Worm (Caenorhabditis elegans) whole organism, L3 larva: ENCODE measurements around the gene ckb-3.

Source experiments
- R02D3.7 ChIP-seq: fragments of 150-350 bp; optimal IDR thresholded peaks from 2 replicates; lab custom pipeline; 2014; ENCODE audit warnings: missing biosample characterization, missing genetic modification characterization
- ama-1 ChIP-seq: fragments of 150-350 bp; optimal IDR thresholded peaks from 2 replicates; lab custom pipeline; 2018
- ceh-16 ChIP-seq: sonication (generic microtip); optimal IDR thresholded peaks from 2 replicates; lab custom pipeline; 2017; ENCODE audit warnings: missing biosample characterization, missing genetic modification characterization
- ceh-28 ChIP-seq: fragments of 150-350 bp; optimal IDR thresholded peaks from 2 replicates; lab custom pipeline; 2014; ENCODE audit warnings: missing biosample characterization, missing genetic modification reagents, missing genetic modification characterization
- ceh-82 ChIP-seq: fragments of 150-350 bp; optimal IDR thresholded peaks from 2 replicates; lab custom pipeline; 2014; ENCODE audit warnings: missing biosample characterization, missing genetic modification characterization
- ceh-9 ChIP-seq: sonication (generic microtip); optimal IDR thresholded peaks from 2 replicates; lab custom pipeline; 2018; ENCODE audit warnings: missing biosample characterization, missing genetic modification characterization
- daf-12 ChIP-seq: fragments of 150-350 bp; optimal IDR thresholded peaks from 2 replicates; lab custom pipeline; 2014; ENCODE audit warnings: missing biosample characterization, missing genetic modification reagents, missing genetic modification characterization
- elt-2 ChIP-seq: sonication (generic microtip); optimal IDR thresholded peaks from 2 replicates; lab custom pipeline; 2016; ENCODE audit warnings: missing genetic modification reagents, mild to moderate bottlenecking, missing genetic modification characterization, missing compliant biosample characterization
- elt-3 ChIP-seq, 3 experiments: fragments of 150-350 bp in 1 of 3; sonication (generic microtip) in 2 of 3; optimal IDR thresholded peaks; 2 replicates in 2 of 3; 4 replicates in 1 of 3; lab custom pipeline; 2014 to 2017; ENCODE audit warnings: missing biosample characterization in 3 of 3, missing genetic modification characterization in 3 of 3
- hmg-11 ChIP-seq: sonication (generic microtip); optimal IDR thresholded peaks from 2 replicates; lab custom pipeline; 2016; ENCODE audit warnings: missing genetic modification characterization, missing compliant biosample characterization
- jun-1 ChIP-seq: fragments of 150-350 bp; optimal IDR thresholded peaks from 2 replicates; lab custom pipeline; 2014; ENCODE audit warnings: missing biosample characterization, missing genetic modification reagents, missing genetic modification characterization
- lin-15B ChIP-seq: fragments of 150-350 bp; optimal IDR thresholded peaks from 2 replicates; lab custom pipeline; 2014; ENCODE audit warnings: missing biosample characterization, missing genetic modification characterization
- lin-39 ChIP-seq: fragments of 150-350 bp; optimal IDR thresholded peaks from 2 replicates; lab custom pipeline; 2018; ENCODE audit warnings: missing biosample characterization, missing genetic modification reagents, missing genetic modification characterization
- lsy-12 ChIP-seq: sonication (generic microtip); optimal IDR thresholded peaks from 2 replicates; lab custom pipeline; 2016; ENCODE audit warnings: mild to moderate bottlenecking, missing genetic modification characterization, missing compliant biosample characterization
- mdl-1 ChIP-seq: fragments of 150-350 bp; optimal IDR thresholded peaks from 2 replicates; lab custom pipeline; 2014; ENCODE audit warnings: missing biosample characterization, missing genetic modification characterization
- mml-1 ChIP-seq: fragments of 150-350 bp; sonication (generic microtip); optimal IDR thresholded peaks from 3 replicates; lab custom pipeline; 2014; ENCODE audit warnings: missing biosample characterization, missing genetic modification characterization
- nfya-1 ChIP-seq: sonication (generic microtip); optimal IDR thresholded peaks from 2 replicates; lab custom pipeline; 2017; ENCODE audit warnings: missing genetic modification characterization, mild to moderate bottlenecking, missing compliant biosample characterization, antibody characterized with exemption, moderate library complexity; ENCODE audit not compliant: insufficient read depth
- nhr-11 ChIP-seq: fragments of 150-350 bp; optimal IDR thresholded peaks from 2 replicates; lab custom pipeline; 2014; ENCODE audit warnings: missing biosample characterization, missing genetic modification characterization
- nhr-12 ChIP-seq: fragments of 150-350 bp; optimal IDR thresholded peaks from 2 replicates; lab custom pipeline; 2014; ENCODE audit warnings: missing biosample characterization, missing genetic modification characterization
- nhr-23 ChIP-seq: fragments of 150-350 bp; optimal IDR thresholded peaks from 2 replicates; lab custom pipeline; 2014; ENCODE audit warnings: missing biosample characterization, missing genetic modification reagents, missing genetic modification characterization
- nhr-25 ChIP-seq: sonication (generic microtip); optimal IDR thresholded peaks from 2 replicates; lab custom pipeline; 2017; ENCODE audit warnings: missing biosample characterization, missing genetic modification characterization
- nhr-28 ChIP-seq: fragments of 150-350 bp; optimal IDR thresholded peaks from 2 replicates; lab custom pipeline; 2014; ENCODE audit warnings: missing biosample characterization, missing genetic modification characterization
- nhr-43 ChIP-seq: sonication (generic microtip); optimal IDR thresholded peaks from 2 replicates; lab custom pipeline; 2016; ENCODE audit warnings: mild to moderate bottlenecking, missing genetic modification characterization, missing compliant biosample characterization; ENCODE audit not compliant: poor library complexity, severe bottlenecking
- nhr-76 ChIP-seq: fragments of 150-350 bp; sonication (generic microtip); optimal IDR thresholded peaks from 5 replicates; lab custom pipeline; 2014; ENCODE audit warnings: missing biosample characterization, missing genetic modification characterization
- nhr-77 ChIP-seq: fragments of 150-350 bp; optimal IDR thresholded peaks from 2 replicates; lab custom pipeline; 2014; ENCODE audit warnings: missing biosample characterization, missing genetic modification characterization
- pha-4 ChIP-seq: fragments of 150-350 bp; optimal IDR thresholded peaks from 2 replicates; lab custom pipeline; 2014; ENCODE audit warnings: missing biosample characterization, missing genetic modification reagents, missing genetic modification characterization
- pqm-1 ChIP-seq: fragments of 150-350 bp; optimal IDR thresholded peaks from 2 replicates; lab custom pipeline; 2017; ENCODE audit warnings: missing biosample characterization, missing genetic modification characterization, inconsistent platforms
- sea-2 ChIP-seq: fragments of 150-350 bp; sonication (generic microtip); optimal IDR thresholded peaks from 4 replicates; lab custom pipeline; 2014; ENCODE audit warnings: missing biosample characterization, missing genetic modification reagents, missing genetic modification characterization
- skn-1 ChIP-seq: fragments of 150-350 bp; optimal IDR thresholded peaks from 2 replicates; lab custom pipeline; 2014; ENCODE audit warnings: missing biosample characterization, missing genetic modification characterization
- snpc-4 ChIP-seq: fragments of 150-350 bp; optimal IDR thresholded peaks from 2 replicates; lab custom pipeline; 2014; ENCODE audit warnings: missing biosample characterization, missing genetic modification characterization
- tbx-2 ChIP-seq: sonication (generic microtip); optimal IDR thresholded peaks from 2 replicates; lab custom pipeline; 2016; ENCODE audit warnings: mild to moderate bottlenecking, missing genetic modification characterization, missing compliant biosample characterization
- unc-62 ChIP-seq: fragments of 150-350 bp; sonication (generic microtip); optimal IDR thresholded peaks from 4 replicates; lab custom pipeline; 2014; ENCODE audit warnings: missing biosample characterization, missing genetic modification reagents, missing genetic modification characterization
- ztf-4 ChIP-seq: fragments of 150-350 bp; optimal IDR thresholded peaks from 2 replicates; lab custom pipeline; 2014; ENCODE audit warnings: missing biosample characterization, missing genetic modification characterization

ckb-3 gene

ce11 chrIII:4413099-4413498 is 42.4 kb downstream of the ckb-3 start, which contains the start of gene mpc-1:
Gene mpc-1, plus strand, starts transcription at chrIII:4413457.
- TF ChIP-seq elt-3 (tag; optimal IDR thresholded peaks at IDR 0.05; lab: Kevin White, UChicago) = peak in 2 of 3 experiments; percentile 68 to 80
- TF ChIP-seq snpc-4 = peak; percentile 57
- no peak for TF ChIP-seq ceh-9
- TF ChIP-seq skn-1 (tag; lab: Kevin White, UChicago) = peak; percentile 48
- TF ChIP-seq jun-1 (tag; lab: Kevin White, UChicago) = peak; percentile 51
- TF ChIP-seq pha-4 (tag; lab: Kevin White, UChicago) = peak; percentile 64
- TF ChIP-seq sea-2 (GFP tag; lab: Kevin White, UChicago) = no peak
- TF ChIP-seq R02D3.7 (tag; lab: Kevin White, UChicago) = no peak
- TF ChIP-seq nhr-76 = no peak
- TF ChIP-seq elt-2 (tag; lab: Kevin White, UChicago) = peak; percentile 89
- TF ChIP-seq pqm-1 (tag; lab: Kevin White, UChicago) = peak; percentile 95
- TF ChIP-seq ceh-28 (tag; lab: Kevin White, UChicago) = peak; percentile 19

DNA sequence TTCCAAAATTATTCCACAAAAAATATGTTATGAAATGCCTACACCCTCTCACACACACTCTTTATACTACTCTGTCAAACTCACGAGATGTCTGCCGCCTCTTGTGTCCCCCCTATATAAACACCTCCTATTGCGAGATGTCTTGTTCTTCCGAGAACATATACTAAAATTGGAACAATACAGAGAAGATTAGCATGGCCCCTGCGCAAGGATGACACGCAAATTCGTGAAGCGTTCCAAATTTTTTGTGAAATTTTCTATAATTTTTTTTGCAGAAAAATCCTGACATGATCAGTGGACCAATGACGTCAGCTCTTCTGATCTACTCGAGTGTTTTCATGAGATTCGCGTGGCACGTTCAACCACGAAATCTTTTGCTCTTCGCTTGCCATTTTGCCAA is 43.4 kb downstream of the ckb-3 start:
- TF ChIP-seq snpc-4 (peak; percentile 98), nhr-25 (peak; percentile 22), elt-2 (tag; lab: Kevin White, UChicago) (peak; percentile 30), hmg-11 (tag; lab: Kevin White, UChicago) (peak; percentile 43), nhr-23 (peak; percentile 29), lin-39 (tag; lab: Kevin White, UChicago) (peak; percentile 33), pha-4 (tag; lab: Kevin White, UChicago) (peak; percentile 14), lsy-12 (tag; lab: Kevin White, UChicago) (peak; percentile 63), nfya-1 (tag; lab: Kevin White, UChicago) (peak; percentile 55), nhr-43 (tag; lab: Kevin White, UChicago) (peak; percentile 71), lin-15B (peak; percentile 0), tbx-2 (tag; lab: Kevin White, UChicago) (peak; percentile 9)

ce11 chrIII:4415135-4415534 is 44.5 kb downstream of the ckb-3 start, which contains the start of gene R07E5.11:
Gene R07E5.11, minus strand, starts transcription at chrIII:4415235.
- no peak for TF ChIP-seq nhr-12 (tag; lab: Kevin White, UChicago)

- TF ChIP-seq daf-12 (tag; lab: Kevin White, UChicago) = no peak
- TF ChIP-seq nhr-77 (tag; lab: Kevin White, UChicago) = no peak
- no peak for TF ChIP-seq ztf-4 (tag; lab: Kevin White, UChicago)
- no peak for TF ChIP-seq ceh-16 (tag; lab: Kevin White, UChicago)
- TF ChIP-seq nhr-28 = no peak
- TF ChIP-seq nfya-1 (tag; lab: Kevin White, UChicago) = no peak
- no peak for TF ChIP-seq snpc-4
- TF ChIP-seq nhr-11 = no peak
- TF ChIP-seq hmg-11 (tag; lab: Kevin White, UChicago) = no peak
- no peak for TF ChIP-seq pha-4 (tag; lab: Kevin White, UChicago)
- TF ChIP-seq nhr-25 = no peak
- no peak for TF ChIP-seq lin-15B
- TF ChIP-seq mdl-1 (tag; lab: Kevin White, UChicago) = no peak
- no peak for TF ChIP-seq lsy-12 (tag; lab: Kevin White, UChicago)
- TF ChIP-seq ceh-82 = no peak
- TF ChIP-seq pqm-1 (tag; lab: Kevin White, UChicago) = no peak
- TF ChIP-seq, all 47 proteins: peak for 0
Observed at ce11 chrIII:4417956-4418355, 47.3 kb downstream of the ckb-3 start, which contains the start of the genes R07E5.19 and pdcd-2. Gene R07E5.19, minus strand, starts transcription at chrIII:4418056. Gene pdcd-2, minus strand, starts transcription at chrIII:4418057.

DNA sequence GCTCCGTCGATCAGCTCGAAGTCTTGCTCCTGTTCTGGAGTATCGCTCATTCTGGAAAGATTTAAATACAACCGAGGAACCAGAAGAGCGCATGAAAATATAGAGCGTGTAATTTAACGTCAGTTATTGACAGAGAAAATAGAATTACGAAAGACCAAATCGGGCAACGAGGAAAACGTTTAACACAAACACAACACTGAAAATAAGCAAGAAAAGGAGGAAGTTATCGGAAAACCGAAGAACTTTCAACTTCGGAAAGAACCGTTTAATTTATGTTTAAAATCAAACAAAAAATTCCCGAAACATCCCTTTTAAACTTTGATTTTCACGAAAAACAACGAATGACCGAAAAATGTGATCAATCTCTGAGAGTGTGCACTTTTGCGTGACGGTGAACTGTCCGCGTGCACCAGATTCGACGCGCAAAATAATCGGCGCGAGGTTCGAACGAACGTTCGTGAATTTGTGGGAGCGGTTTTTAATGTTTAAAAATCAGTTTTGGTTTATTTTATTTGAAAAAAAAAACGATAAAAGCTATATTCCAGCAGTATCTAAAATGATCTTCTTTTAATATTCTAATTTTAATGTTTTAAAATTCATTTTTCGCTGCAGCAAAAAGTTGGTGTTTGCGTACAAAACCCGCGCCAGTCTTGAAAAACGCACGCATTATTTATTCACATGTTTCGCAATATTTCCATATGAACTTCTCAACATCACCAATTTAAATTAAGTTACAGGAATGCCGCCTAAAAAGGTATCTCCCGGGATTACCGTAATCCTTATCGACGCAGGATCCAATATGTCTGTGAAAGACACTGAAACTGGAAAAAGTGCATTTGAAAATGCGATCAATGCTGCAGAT is 48.7 kb downstream of the ckb-3 start, which contains the start of the genes R07E5.7 and cku-80:
R07E5.7 (minus strand) TSS at position 51 of the 862 bp plus-strand sequence.
cku-80 (plus strand) TSS at position 732 of the 862 bp plus-strand sequence.
- TF ChIP-seq nfya-1 (tag; lab: Kevin White, UChicago) (peak; percentile 65), nhr-77 (tag; lab: Kevin White, UChicago) (no peak), R02D3.7 (tag; lab: Kevin White, UChicago) (peak; percentile 26), daf-12 (tag; lab: Kevin White, UChicago) (no peak), nhr-25 (peak; percentile 15), nhr-43 (tag; lab: Kevin White, UChicago) (peak; percentile 28), elt-2 (tag; lab: Kevin White, UChicago) (peak; percentile 50), ama-1 (lab: Kevin White, UChicago) (peak; percentile 17), mml-1 (tag; lab: Kevin White, UChicago) (no peak), unc-62 (GFP tag; lab: Kevin White, UChicago) (no peak), hmg-11 (tag; lab: Kevin White, UChicago) (peak; percentile 50), mdl-1 (tag; lab: Kevin White, UChicago) (no peak), lsy-12 (tag; lab: Kevin White, UChicago) (no peak), skn-1 (tag; lab: Kevin White, UChicago) (peak; percentile 29), lin-15B (peak; percentile 75), snpc-4 (peak; percentile 60), ceh-9 (no peak), pha-4 (tag; lab: Kevin White, UChicago) (peak; percentile 55), nhr-23 (peak; percentile 66)
